Worm (Caenorhabditis elegans) whole organism, L1 larva: ENCODE measurements around the gene M02D8.7.

Experiments used
- C16A3.4 ChIP-seq: fragments of 150-350 bp; optimal IDR thresholded peaks from 2 replicates; lab custom pipeline; 2014; ENCODE audit warnings: missing biosample characterization, missing genetic modification characterization
- aly-2 ChIP-seq: fragments of 150-350 bp; optimal IDR thresholded peaks from 2 replicates; lab custom pipeline; 2014; ENCODE audit warnings: missing biosample characterization, missing genetic modification characterization
- blmp-1 ChIP-seq: fragments of 150-350 bp; optimal IDR thresholded peaks from 2 replicates; lab custom pipeline; 2014; ENCODE audit warnings: missing biosample characterization, missing genetic modification characterization
- ceh-8 ChIP-seq: fragments of 200-800 bp; sonication (Bioruptor generic); optimal IDR thresholded peaks from 2 replicates; lab custom pipeline; 2018; ENCODE audit warnings: mild to moderate bottlenecking, missing genetic modification characterization, moderate library complexity, missing compliant biosample characterization
- ceh-90 ChIP-seq: sonication (generic microtip); optimal IDR thresholded peaks from 2 replicates; lab custom pipeline; 2016; ENCODE audit warnings: missing genetic modification characterization, missing compliant biosample characterization
- dsc-1 ChIP-seq: sonication (generic microtip); optimal IDR thresholded peaks from 2 replicates; lab custom pipeline; 2016; ENCODE audit warnings: mild to moderate bottlenecking, missing genetic modification characterization, missing compliant biosample characterization
- efl-1 ChIP-seq, 4 experiments: fragments of 150-350 bp; optimal IDR thresholded peaks in 3 of 4; peaks in 1 of 4; 1 replicate in 1 of 4; 2 replicates in 3 of 4; lab custom pipeline; 2014; ENCODE audit warnings: missing biosample characterization in 2 of 4, missing genetic modification characterization in 2 of 4, missing genetic modification reagents in 2 of 4
- elt-2 ChIP-seq: sonication (generic microtip); optimal IDR thresholded peaks from 2 replicates; lab custom pipeline; 2016; ENCODE audit warnings: missing genetic modification characterization, mild to moderate bottlenecking, inconsistent platforms, missing compliant biosample characterization, missing genetic modification reagents
- elt-3 ChIP-seq, 6 experiments: fragments of 150-350 bp in 1 of 6; sonication (generic microtip); optimal IDR thresholded peaks; 2 replicates each; lab custom pipeline; 2017 to 2018; ENCODE audit warnings: missing biosample characterization in 6 of 6, missing genetic modification characterization in 6 of 6, inconsistent platforms in 1 of 6
- ets-5 ChIP-seq: fragments of 200-800 bp; sonication (Bioruptor generic); IDR thresholded peaks from 2 replicates; pipeline ENCODE4 v1.3.6; 2022; ENCODE audit warnings: missing genetic modification characterization, missing compliant biosample characterization
- fkh-4 ChIP-seq: sonication (generic microtip); optimal IDR thresholded peaks from 2 replicates; lab custom pipeline; 2016; ENCODE audit warnings: missing compliant biosample characterization, missing genetic modification characterization, borderline replicate concordance
- jun-1 ChIP-seq: fragments of 150-350 bp; optimal IDR thresholded peaks from 2 replicates; lab custom pipeline; 2014; ENCODE audit warnings: missing biosample characterization, missing genetic modification reagents, missing genetic modification characterization
- lin-14 ChIP-seq: fragments of 200-800 bp; sonication (Bioruptor generic); optimal IDR thresholded peaks from 2 replicates; lab custom pipeline; 2018; ENCODE audit warnings: mild to moderate bottlenecking, missing genetic modification characterization, moderate library complexity, missing compliant biosample characterization
- lin-35 ChIP-seq, 2 experiments: fragments of 150-350 bp; optimal IDR thresholded peaks; 2 replicates each; lab custom pipeline; 2014; ENCODE audit warnings: missing biosample characterization in 2 of 2, missing genetic modification characterization in 2 of 2, missing genetic modification reagents in 2 of 2
- lsy-2 ChIP-seq, 2 experiments: fragments of 150-350 bp; optimal IDR thresholded peaks; 2 replicates each; lab custom pipeline; 2014; ENCODE audit warnings: missing biosample characterization in 2 of 2, missing genetic modification characterization in 2 of 2
- mab-9 ChIP-seq: fragments of 200-800 bp; sonication (Bioruptor generic); IDR thresholded peaks from 2 replicates; pipeline ENCODE4 v1.3.6; 2022; ENCODE audit warnings: missing genetic modification reagents, missing genetic modification characterization, missing compliant biosample characterization
- mdl-1 ChIP-seq, 2 experiments: fragments of 150-350 bp; optimal IDR thresholded peaks; 2 replicates each; lab custom pipeline; 2014 to 2017; ENCODE audit warnings: missing biosample characterization in 2 of 2, missing genetic modification characterization in 2 of 2, inconsistent platforms in 1 of 2
- mep-1 ChIP-seq: fragments of 150-350 bp; optimal IDR thresholded peaks from 2 replicates; lab custom pipeline; 2014; ENCODE audit warnings: missing biosample characterization, missing genetic modification characterization
- nhr-12 ChIP-seq: sonication (generic microtip); optimal IDR thresholded peaks from 2 replicates; lab custom pipeline; 2017; ENCODE audit warnings: missing biosample characterization, missing genetic modification characterization
- nhr-19 ChIP-seq: fragments of 200-800 bp; sonication (Bioruptor generic); conservative IDR thresholded peaks from 2 replicates; pipeline ENCODE4 v1.3.6; 2022; ENCODE audit warnings: missing genetic modification characterization, missing compliant biosample characterization
- nhr-20 ChIP-seq: sonication (generic microtip); optimal IDR thresholded peaks from 2 replicates; lab custom pipeline; 2016; ENCODE audit warnings: mild to moderate bottlenecking, missing genetic modification characterization, missing compliant biosample characterization
- nhr-71 ChIP-seq: sonication (generic microtip); optimal IDR thresholded peaks from 2 replicates; lab custom pipeline; 2016; ENCODE audit warnings: mild to moderate bottlenecking, missing genetic modification characterization, moderate library complexity, missing compliant biosample characterization
- nhr-84 ChIP-seq: sonication (generic microtip); optimal IDR thresholded peaks from 2 replicates; lab custom pipeline; 2017; ENCODE audit warnings: missing biosample characterization, missing genetic modification characterization
- nhr-85 ChIP-seq: sonication (generic microtip); peaks from one replicate; lab custom pipeline; 2016; ENCODE audit warnings: missing genetic modification characterization, inconsistent platforms, missing compliant biosample characterization
- nhr-90 ChIP-seq: sonication (generic microtip); optimal IDR thresholded peaks from 2 replicates; lab custom pipeline; 2016; ENCODE audit warnings: mild to moderate bottlenecking, missing genetic modification characterization, missing compliant biosample characterization; ENCODE audit not compliant: poor library complexity
- snu-23 ChIP-seq: sonication (generic microtip); optimal IDR thresholded peaks from 2 replicates; lab custom pipeline; 2016; ENCODE audit warnings: missing genetic modification characterization, missing compliant biosample characterization
- tbx-2 ChIP-seq: sonication (generic microtip); optimal IDR thresholded peaks from 2 replicates; lab custom pipeline; 2016; ENCODE audit warnings: missing genetic modification characterization, missing compliant biosample characterization
- unc-130 ChIP-seq: fragments of 150-350 bp; optimal IDR thresholded peaks from 2 replicates; lab custom pipeline; 2017; ENCODE audit warnings: missing biosample characterization, missing genetic modification characterization, inconsistent platforms
- unc-30 ChIP-seq: sonication (generic microtip); optimal IDR thresholded peaks from 2 replicates; lab custom pipeline; 2017; ENCODE audit warnings: missing biosample characterization, missing genetic modification characterization
- unc-62 ChIP-seq: fragments of 150-350 bp; optimal IDR thresholded peaks from 2 replicates; lab custom pipeline; 2014; ENCODE audit warnings: missing biosample characterization, missing genetic modification reagents, missing genetic modification characterization
- unc-86 ChIP-seq: sonication (generic microtip); optimal IDR thresholded peaks from 2 replicates; lab custom pipeline; 2016; ENCODE audit warnings: missing genetic modification characterization, missing compliant biosample characterization
- vab-15 ChIP-seq: sonication (generic microtip); optimal IDR thresholded peaks from 2 replicates; lab custom pipeline; 2017; ENCODE audit warnings: missing genotype, mild to moderate bottlenecking, missing genetic modification characterization, missing compliant biosample characterization
- ztf-4 ChIP-seq: fragments of 150-350 bp; optimal IDR thresholded peaks from 2 replicates; lab custom pipeline; 2014; ENCODE audit warnings: missing biosample characterization, missing genetic modification characterization

M02D8.7 gene

DNA sequence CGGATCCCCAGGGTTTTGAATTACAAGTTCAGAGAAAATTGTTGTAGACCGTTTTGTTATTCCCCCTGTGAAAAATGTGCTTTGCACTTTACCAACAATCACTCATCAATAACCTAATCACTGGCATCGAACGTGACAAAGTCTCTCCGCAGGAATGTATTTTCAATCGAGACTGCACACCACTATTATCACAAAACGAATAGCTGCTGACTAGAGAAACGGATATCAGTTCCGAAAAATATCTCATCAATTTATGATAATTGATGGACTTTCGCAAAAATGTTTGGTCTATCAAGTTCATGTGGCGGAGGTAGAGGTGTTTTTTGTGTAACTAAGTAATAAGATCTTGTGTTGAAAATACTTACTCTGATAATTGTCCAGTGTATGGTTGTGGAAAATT is 18.3 kb upstream of the M02D8.7 start:
- TF ChIP-seq blmp-1 (tag; lab: Kevin White, UChicago) (peak; percentile 5), nhr-71 (peak; percentile 20), unc-86 (tag; lab: Kevin White, UChicago) (no peak)

DNA sequence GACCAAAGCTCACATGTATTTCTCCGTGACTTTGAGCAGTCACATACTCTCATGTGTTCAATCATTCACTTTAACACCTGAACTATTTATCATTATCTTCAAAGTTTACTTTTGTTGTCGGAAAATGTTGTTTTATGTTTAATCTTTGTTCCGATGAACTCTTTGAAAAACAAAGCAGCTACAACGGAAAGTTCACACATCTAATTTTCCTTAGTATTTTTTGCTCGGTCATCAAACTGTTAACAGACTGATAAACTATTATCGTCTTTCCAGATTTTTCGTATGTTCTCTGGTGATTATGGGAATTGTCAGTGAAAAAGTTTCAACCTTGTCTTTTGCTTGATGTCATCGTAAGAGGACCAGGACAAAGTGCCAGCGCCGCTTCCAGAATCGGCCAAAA is 13.2 kb upstream of the M02D8.7 start:
- TF ChIP-seq unc-62 (GFP tag; lab: Kevin White, UChicago), result no peak
- TF ChIP-seq ceh-8 (GFP tag; lab: Kevin White, UChicago), result no peak
- no peak for TF ChIP-seq nhr-84 (tag; lab: Kevin White, UChicago)
- no peak for TF ChIP-seq mep-1 (tag; lab: Kevin White, UChicago)
- no peak for TF ChIP-seq ceh-90 (tag; lab: Kevin White, UChicago)
- peak; percentile 73 for TF ChIP-seq elt-2 (tag; lab: Kevin White, UChicago)
- no peak for TF ChIP-seq aly-2 (tag; lab: Kevin White, UChicago)
- peak; percentile 7 for TF ChIP-seq nhr-90 (tag; lab: Kevin White, UChicago)
- TF ChIP-seq unc-30 (tag; lab: Kevin White, UChicago), result no peak
- no peak for TF ChIP-seq nhr-12 (tag; lab: Kevin White, UChicago)
- TF ChIP-seq nhr-71, result peak; percentile 32

DNA sequence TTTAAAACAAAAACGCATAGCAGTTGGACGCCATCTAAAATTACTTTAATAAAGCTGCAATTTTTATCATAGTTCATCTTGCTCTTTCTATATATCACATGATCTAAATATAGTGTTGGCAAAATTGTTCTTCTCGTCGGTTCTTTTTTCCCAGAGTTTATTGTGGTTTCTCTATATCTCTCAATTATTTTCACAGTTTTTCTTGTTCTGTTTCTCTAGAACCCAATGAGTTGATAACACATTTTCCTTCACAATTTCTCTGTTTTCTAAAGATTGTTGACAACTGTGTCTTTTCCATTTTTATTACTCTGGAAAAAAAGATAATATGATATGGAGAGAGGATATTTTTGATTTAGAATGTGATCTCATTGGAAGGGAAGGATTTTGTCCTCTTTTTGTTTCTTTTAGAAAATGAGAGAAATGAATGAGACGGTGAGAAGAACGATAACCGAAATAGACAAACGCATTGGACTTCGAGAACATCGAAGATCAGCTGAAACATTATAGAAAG is 11.5 kb upstream of the M02D8.7 start:
- TF ChIP-seq nhr-20 (tag; lab: Kevin White, UChicago) (peak; percentile 62), lin-35 (GFP tag; optimal IDR thresholded peaks at IDR 0.05; lab: Kevin White, UChicago) (peak in 1 of 2 experiments; percentile 21), dsc-1 (tag; lab: Kevin White, UChicago) (no peak), lin-14 (GFP tag; lab: Kevin White, UChicago) (peak; percentile 51), nhr-71 (peak; percentile 32), blmp-1 (tag; lab: Kevin White, UChicago) (peak; percentile 40), unc-130 (no peak), efl-1 (optimal IDR thresholded peaks at IDR 0.05; lab: Kevin White, UChicago) (no peak), efl-1 (GFP tag; optimal IDR thresholded peaks at IDR 0.05 in 1 of 2; lab: Kevin White, UChicago) (peak in 1 of 2 experiments; percentile 71), elt-3 (tag; optimal IDR thresholded peaks at IDR 0.05; lab: Kevin White, UChicago) (peak in 2 of 6 experiments; percentile 48 to 88), mab-9 (GFP tag; lab: Robert Waterston, UW) (no peak), lsy-2 (tag; optimal IDR thresholded peaks at IDR 0.05; lab: Kevin White, UChicago) (peak in 1 of 2 experiments; percentile 56), snu-23 (GFP tag; lab: Kevin White, UChicago) (peak; percentile 14)

DNA sequence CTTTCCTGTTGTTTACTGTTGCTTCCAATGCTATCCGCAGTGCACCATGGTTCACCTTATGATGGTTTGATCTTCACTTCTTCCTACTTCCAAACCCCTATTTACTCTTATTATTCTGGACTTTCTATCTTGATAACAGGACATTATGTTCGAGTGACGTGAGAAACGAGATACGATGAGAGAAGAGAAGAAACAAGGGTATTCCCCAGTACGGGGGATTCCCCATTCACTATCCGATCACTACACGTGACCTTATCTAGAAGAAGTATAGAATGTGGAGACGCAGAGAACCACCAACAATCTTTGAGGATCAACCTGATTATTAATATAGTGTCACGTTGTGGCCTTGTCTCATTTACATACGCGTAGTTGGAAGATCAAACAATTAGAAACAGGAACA is 9.8 kb upstream of the M02D8.7 start:
- peak; percentile 4 for TF ChIP-seq mep-1 (tag; lab: Kevin White, UChicago)
- TF ChIP-seq C16A3.4 (tag; lab: Kevin White, UChicago), result peak; percentile 21
- TF ChIP-seq lsy-2 (tag; optimal IDR thresholded peaks at IDR 0.05; lab: Kevin White, UChicago), result peak in 1 of 2 experiments; percentile 27
- TF ChIP-seq ztf-4 (tag; lab: Kevin White, UChicago), result peak; percentile 11
- TF ChIP-seq jun-1 (tag; lab: Kevin White, UChicago), result no peak
- TF ChIP-seq ets-5, result no peak
- TF ChIP-seq mdl-1 (tag; optimal IDR thresholded peaks at IDR 0.05; lab: Kevin White, UChicago), result peak in 1 of 2 experiments; percentile 61
- peak; percentile 60 for TF ChIP-seq nhr-20 (tag; lab: Kevin White, UChicago)
- no peak for TF ChIP-seq elt-2 (tag; lab: Kevin White, UChicago)
- no peak for TF ChIP-seq fkh-4
- no peak for TF ChIP-seq vab-15 (tag; lab: Kevin White, UChicago)
- TF ChIP-seq elt-3 (tag; optimal IDR thresholded peaks at IDR 0.05; lab: Kevin White, UChicago), result peak in 3 of 6 experiments; percentile 13 to 93 (median 75)
- peak; percentile 58 for TF ChIP-seq nhr-71
- peak; percentile 89 for TF ChIP-seq blmp-1 (tag; lab: Kevin White, UChicago)
- peak; percentile 13 for TF ChIP-seq tbx-2 (tag; lab: Kevin White, UChicago)
- peak; percentile 90 for TF ChIP-seq nhr-85 (tag; lab: Kevin White, UChicago)
- TF ChIP-seq nhr-90 (tag; lab: Kevin White, UChicago), result peak; percentile 20
- peak; percentile 36 for TF ChIP-seq snu-23 (GFP tag; lab: Kevin White, UChicago)
- peak in 1 of 2 experiments; percentile 19 for TF ChIP-seq lin-35 (GFP tag; optimal IDR thresholded peaks at IDR 0.05; lab: Kevin White, UChicago)
- peak; percentile 52 for TF ChIP-seq lin-14 (GFP tag; lab: Kevin White, UChicago)
- TF ChIP-seq nhr-19 (GFP tag; lab: Robert Waterston, UW), result peak; percentile 25
- TF ChIP-seq, all 84 proteins: peak for 16
